Fruit fly (Drosophila melanogaster) whole organism, embryonic: ENCODE results near the gene CG42828.

ENCODE experiments used
- CG10431 ChIP-seq: fragments of 200-800 bp; sonication (Bioruptor generic); optimal IDR thresholded peaks from 3 replicates; lab custom pipeline; 2018; ENCODE audit warnings: missing biosample characterization, mild to moderate bottlenecking, missing genetic modification characterization
- CG13894 ChIP-seq: fragments of 200-800 bp; sonication (Bioruptor generic); optimal IDR thresholded peaks from 3 replicates; lab custom pipeline; 2018; ENCODE audit warnings: missing biosample characterization, mild to moderate bottlenecking, missing genetic modification characterization, moderate library complexity
- CG14441 ChIP-seq: fragments of 200-800 bp; sonication (Bioruptor generic); IDR thresholded peaks from 2 replicates; pipeline ENCODE4 v1.3.6; 2022; ENCODE audit warnings: missing biosample characterization, missing genetic modification characterization
- CG14710 ChIP-seq: fragments of 200-800 bp; sonication (Bioruptor generic); optimal IDR thresholded peaks from 3 replicates; lab custom pipeline; 2019; ENCODE audit warnings: missing biosample characterization, mild to moderate bottlenecking, missing genetic modification characterization, moderate library complexity
- CG15514 ChIP-seq: fragments of 200-800 bp; sonication (Bioruptor generic); optimal IDR thresholded peaks from 3 replicates; lab custom pipeline; 2017; ENCODE audit warnings: missing biosample characterization, missing genetic modification characterization, mild to moderate bottlenecking, moderate library complexity, missing genetic modification reagents
- CG16813 ChIP-seq: fragments of 200-800 bp; sonication (Bioruptor generic); IDR thresholded peaks from 3 replicates; pipeline ENCODE4 v1.3.6; 2022; ENCODE audit warnings: missing biosample characterization, missing genetic modification characterization; ENCODE audit not compliant: partially characterized antibody
- CG16863 ChIP-seq: fragments of 200-800 bp; sonication (Bioruptor generic); optimal IDR thresholded peaks from 3 replicates; lab custom pipeline; 2016; ENCODE audit warnings: missing biosample characterization, missing genetic modification characterization
- CG17186 ChIP-seq: fragments of 200-800 bp; sonication (Bioruptor generic); optimal IDR thresholded peaks from 3 replicates; lab custom pipeline; 2017; ENCODE audit warnings: missing biosample characterization, missing genetic modification reagents, missing genetic modification characterization
- CG1792 ChIP-seq: fragments of 200-800 bp; sonication (Bioruptor generic); optimal IDR thresholded peaks from 2 replicates; lab custom pipeline; 2016; ENCODE audit warnings: missing biosample characterization, missing genetic modification characterization
- CG18764 ChIP-seq: fragments of 200-800 bp; sonication (Bioruptor generic); optimal IDR thresholded peaks from 3 replicates; lab custom pipeline; 2016; ENCODE audit warnings: missing biosample characterization, missing genetic modification characterization
- CG2129 ChIP-seq: fragments of 200-800 bp; sonication (Bioruptor generic); IDR thresholded peaks from 2 replicates; pipeline ENCODE4 v1.3.6; 2022; ENCODE audit warnings: missing biosample characterization, missing genetic modification characterization; ENCODE audit not compliant: partially characterized antibody
- CG30020 ChIP-seq: fragments of 200-800 bp; optimal IDR thresholded peaks from 2 replicates; lab custom pipeline; 2019; ENCODE audit warnings: missing biosample characterization, mild to moderate bottlenecking, missing genetic modification characterization, moderate library complexity
- CG3163 ChIP-seq: fragments of 200-800 bp; sonication (Bioruptor generic); optimal IDR thresholded peaks from 3 replicates; lab custom pipeline; 2016; ENCODE audit warnings: missing biosample characterization, missing genetic modification characterization
- CG32767 ChIP-seq: fragments of 200-800 bp; sonication (Bioruptor generic); IDR thresholded peaks from 2 replicates; pipeline ENCODE4 v1.3.6; 2022; ENCODE audit warnings: missing biosample characterization, missing genetic modification characterization
- CG42726 ChIP-seq: fragments of 200-800 bp; sonication (Bioruptor generic); IDR thresholded peaks from 2 replicates; pipeline ENCODE4 v1.3.6; 2022; ENCODE audit warnings: missing biosample characterization, missing genetic modification characterization; ENCODE audit not compliant: partially characterized antibody
- CG5180 ChIP-seq: fragments of 200-800 bp; sonication (Bioruptor generic); optimal IDR thresholded peaks from 3 replicates; lab custom pipeline; 2017; ENCODE audit warnings: missing biosample characterization, missing genetic modification characterization, mild to moderate bottlenecking, moderate library complexity, missing genetic modification reagents
- CG6683 ChIP-seq: fragments of 200-800 bp; sonication (Bioruptor generic); optimal IDR thresholded peaks from 2 replicates; lab custom pipeline; 2017; ENCODE audit warnings: missing biosample characterization, mild to moderate bottlenecking, missing genetic modification characterization, missing genetic modification reagents
- CG6791 ChIP-seq: fragments of 200-800 bp; sonication (Bioruptor generic); IDR thresholded peaks from 3 replicates; pipeline ENCODE4 v1.3.6; 2022; ENCODE audit warnings: missing biosample characterization, missing genetic modification characterization; ENCODE audit not compliant: partially characterized antibody
- CG7357 ChIP-seq: fragments of 200-800 bp; sonication (Bioruptor generic); IDR thresholded peaks from 3 replicates; pipeline ENCODE4 v1.3.6; 2022; ENCODE audit warnings: missing biosample characterization, missing genetic modification characterization
- CG7372 ChIP-seq: fragments of 200-800 bp; sonication (Bioruptor generic); IDR thresholded peaks from 2 replicates; pipeline ENCODE4 v1.3.6; 2022; ENCODE audit warnings: missing biosample characterization, missing genetic modification characterization
- CG7987 ChIP-seq: fragments of 200-800 bp; sonication (Bioruptor generic); optimal IDR thresholded peaks from 2 replicates; lab custom pipeline; 2018; ENCODE audit warnings: missing biosample characterization, mild to moderate bottlenecking, missing genetic modification characterization, moderate library complexity
- CG8290 ChIP-seq, 3 experiments: fragments of 200-800 bp; sonication (Bioruptor generic); optimal IDR thresholded peaks; 2 replicates each; lab custom pipeline; 2016 to 2019; ENCODE audit warnings: missing biosample characterization in 3 of 3, missing genetic modification characterization in 3 of 3, mild to moderate bottlenecking in 2 of 3, moderate library complexity in 1 of 3
- CG9932 ChIP-seq: fragments of 200-800 bp; sonication (Bioruptor generic); IDR thresholded peaks from 2 replicates; pipeline ENCODE4 v1.3.6; 2022; ENCODE audit warnings: missing biosample characterization, missing genetic modification characterization
- Dp ChIP-seq: fragments of 200-800 bp; sonication (Bioruptor generic); optimal IDR thresholded peaks from 2 replicates; lab custom pipeline; 2018; ENCODE audit warnings: missing biosample characterization, mild to moderate bottlenecking, missing genetic modification characterization, moderate library complexity
- ERR ChIP-seq: fragments of 200-800 bp; sonication (Bioruptor generic); optimal IDR thresholded peaks from 2 replicates; lab custom pipeline; 2016; ENCODE audit warnings: missing biosample characterization, missing genetic modification characterization
- Fer1 ChIP-seq: fragments of 200-800 bp; sonication (Bioruptor generic); optimal IDR thresholded peaks from 2 replicates; lab custom pipeline; 2017; ENCODE audit warnings: missing biosample characterization, mild to moderate bottlenecking, missing genetic modification characterization
- GATAe ChIP-seq: fragments of 200-800 bp; sonication (Bioruptor generic); conservative IDR thresholded peaks from 2 replicates; pipeline ENCODE4 v1.3.6; 2022; ENCODE audit warnings: missing biosample characterization, missing genetic modification characterization
- HHEX ChIP-seq: fragments of 200-800 bp; sonication (Bioruptor generic); optimal IDR thresholded peaks from 3 replicates; lab custom pipeline; 2017; ENCODE audit warnings: missing biosample characterization, mild to moderate bottlenecking, missing genetic modification characterization, missing genetic modification reagents
- HLHmδ ChIP-seq: fragments of 200-800 bp; sonication (Bioruptor generic); optimal IDR thresholded peaks from 2 replicates; lab custom pipeline; 2018; ENCODE audit warnings: missing biosample characterization, mild to moderate bottlenecking, missing genetic modification characterization, moderate library complexity
- Meics ChIP-seq: fragments of 200-800 bp; sonication (Bioruptor generic); optimal IDR thresholded peaks from 2 replicates; lab custom pipeline; 2017; ENCODE audit warnings: missing biosample characterization, mild to moderate bottlenecking, missing genetic modification characterization
- Mes4 ChIP-seq: fragments of 200-800 bp; sonication (Bioruptor generic); optimal IDR thresholded peaks from 2 replicates; lab custom pipeline; 2016; ENCODE audit warnings: missing biosample characterization, missing genetic modification characterization
- Nf-YC ChIP-seq: fragments of 200-800 bp; optimal IDR thresholded peaks from 3 replicates; lab custom pipeline; 2019; ENCODE audit warnings: missing biosample characterization, mild to moderate bottlenecking, missing genetic modification characterization, moderate library complexity
- Scr ChIP-seq: fragments of 200-800 bp; sonication (Bioruptor generic); IDR thresholded peaks from 2 replicates; pipeline ENCODE4 v1.3.6; 2022; ENCODE audit warnings: missing biosample characterization, missing genetic modification characterization; ENCODE audit not compliant: partially characterized antibody
- Sin3A ChIP-seq: fragments of >200 bp; optimal IDR thresholded peaks from 2 replicates; lab custom pipeline; 2018
- TFAM ChIP-seq: fragments of 200-800 bp; sonication (Bioruptor generic); optimal IDR thresholded peaks from 2 replicates; lab custom pipeline; 2017; ENCODE audit warnings: missing biosample characterization, missing genetic modification characterization, inconsistent platforms
- Xbp1 ChIP-seq: fragments of 200-800 bp; sonication (Bioruptor generic); optimal IDR thresholded peaks from 3 replicates; lab custom pipeline; 2016; ENCODE audit warnings: missing biosample characterization, mild to moderate bottlenecking, missing genetic modification characterization
- cas ChIP-seq: fragments of 200-800 bp; sonication (Bioruptor generic); IDR thresholded peaks from 2 replicates; pipeline ENCODE4 v1.3.6; 2022; ENCODE audit warnings: missing biosample characterization, missing genetic modification characterization
- cato ChIP-seq: fragments of 200-800 bp; sonication (Bioruptor generic); optimal IDR thresholded peaks from 2 replicates; lab custom pipeline; 2016; ENCODE audit warnings: missing biosample characterization, missing genetic modification characterization, borderline replicate concordance
- gt ChIP-seq: fragments of 200-800 bp; sonication (Bioruptor generic); IDR thresholded peaks from 2 replicates; pipeline ENCODE4 v1.3.6; 2022; ENCODE audit warnings: missing biosample characterization, missing genetic modification characterization
- hbn ChIP-seq: fragments of 200-800 bp; sonication (Bioruptor generic); IDR thresholded peaks from 2 replicates; pipeline ENCODE4 v1.3.6; 2022; ENCODE audit warnings: missing biosample characterization, missing genetic modification characterization; ENCODE audit not compliant: partially characterized antibody
- mam ChIP-seq: fragments of 200-800 bp; sonication (Bioruptor generic); optimal IDR thresholded peaks from 3 replicates; lab custom pipeline; 2016; ENCODE audit warnings: missing biosample characterization, missing genetic modification characterization
- odd ChIP-seq: fragments of 200-800 bp; sonication (Bioruptor generic); optimal IDR thresholded peaks from 2 replicates; lab custom pipeline; 2017; ENCODE audit warnings: missing biosample characterization, mild to moderate bottlenecking, missing genetic modification characterization
- pros ChIP-seq: fragments of 200-800 bp; sonication (Bioruptor generic); optimal IDR thresholded peaks from 3 replicates; lab custom pipeline; 2019; ENCODE audit warnings: missing biosample characterization, mild to moderate bottlenecking, missing genetic modification characterization, moderate library complexity
- rib ChIP-seq: fragments of 200-800 bp; sonication (Bioruptor generic); IDR thresholded peaks from 2 replicates; pipeline ENCODE4 v1.3.6; 2022; ENCODE audit warnings: missing biosample characterization, missing genetic modification characterization
- scrt ChIP-seq: fragments of 200-800 bp; sonication (Bioruptor generic); optimal IDR thresholded peaks from 2 replicates; lab custom pipeline; 2018; ENCODE audit warnings: missing biosample characterization, mild to moderate bottlenecking, missing genetic modification characterization, moderate library complexity
- sna ChIP-seq: fragments of 200-800 bp; sonication (Bioruptor generic); IDR thresholded peaks from 2 replicates; pipeline ENCODE4 v1.3.6; 2022; ENCODE audit warnings: missing biosample characterization, missing genetic modification characterization; ENCODE audit not compliant: partially characterized antibody
- tin ChIP-seq: fragments of 200-800 bp; sonication (Bioruptor generic); optimal IDR thresholded peaks from 3 replicates; lab custom pipeline; 2016; ENCODE audit warnings: missing biosample characterization, missing genetic modification characterization
- trem ChIP-seq: fragments of 200-800 bp; optimal IDR thresholded peaks from 3 replicates; lab custom pipeline; 2019; ENCODE audit warnings: missing biosample characterization, mild to moderate bottlenecking, missing genetic modification characterization, moderate library complexity
- wdn ChIP-seq: fragments of 200-800 bp; sonication (Bioruptor generic); IDR thresholded peaks from 2 replicates; pipeline ENCODE4 v1.3.6; 2022; ENCODE audit warnings: missing biosample characterization, missing genetic modification characterization

Gene CG42828

DNA sequence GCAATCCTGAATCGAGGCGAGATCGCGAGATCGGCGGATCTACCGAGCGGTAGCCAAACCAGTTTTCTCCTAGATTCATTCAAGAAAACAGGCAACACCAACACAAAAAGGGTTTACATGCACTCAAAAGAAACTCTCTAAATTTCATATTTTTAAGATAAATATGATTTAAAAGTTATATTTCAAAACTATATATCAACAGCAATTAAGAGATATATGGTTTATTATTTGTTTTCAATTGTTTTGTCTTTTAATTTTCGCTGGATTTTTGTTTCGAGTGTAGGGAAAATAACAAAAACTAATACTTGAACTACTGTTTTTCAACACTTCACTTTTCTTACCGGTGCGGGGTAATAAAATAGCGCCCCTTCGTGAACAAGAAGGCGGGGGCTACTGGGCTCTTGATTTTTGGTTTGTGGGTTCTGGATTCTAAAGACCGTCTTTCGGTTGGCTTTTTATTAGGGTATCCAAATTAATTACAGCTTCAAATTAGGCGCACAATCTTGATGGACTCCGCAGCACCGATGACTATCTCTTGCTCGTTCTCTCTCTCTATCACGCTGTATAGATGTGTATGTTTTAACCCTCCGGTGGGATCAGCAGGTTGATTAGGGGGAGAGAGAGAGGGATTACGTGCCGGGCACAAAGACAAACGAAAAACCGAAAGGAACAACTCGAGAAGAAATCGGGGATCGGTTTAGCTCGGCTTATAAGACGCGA is 28.3 kb upstream of the CG42828 start (continued):
- TF ChIP-seq CG6791 (GFP tag; lab: Robert Waterston, UW) = no peak
- no peak for TF ChIP-seq CG18764 (GFP tag; lab: Kevin White, UChicago)
- TF ChIP-seq Xbp1 (GFP tag; lab: Kevin White, UChicago) = peak; percentile 7
- TF ChIP-seq CG7372 = no peak
- no peak for TF ChIP-seq Scr
- no peak for TF ChIP-seq sna (GFP tag; lab: Robert Waterston, UW)
- TF ChIP-seq Dp = no peak
- TF ChIP-seq CG6683 (GFP tag; lab: Kevin White, UChicago) = no peak
- TF ChIP-seq CG14441 (GFP tag; lab: Robert Waterston, UW) = no peak
- TF ChIP-seq mam (GFP tag; lab: Kevin White, UChicago) = no peak
- peak; percentile 28 for TF ChIP-seq tin
- TF ChIP-seq GATAe = no peak
- no peak for TF ChIP-seq CG7987 (GFP tag; lab: Kevin White, UChicago)
- TF ChIP-seq ERR (GFP tag; lab: Kevin White, UChicago) = no peak
- no peak for TF ChIP-seq TFAM
- TF ChIP-seq CG42726 (GFP tag; lab: Robert Waterston, UW) = no peak
- no peak for TF ChIP-seq HLHmδ
- no peak for TF ChIP-seq CG9932
- TF ChIP-seq CG10431 (GFP tag; lab: Kevin White, UChicago) = no peak
- TF ChIP-seq pros (GFP tag; lab: Kevin White, UChicago) = no peak
- TF ChIP-seq CG5180 (GFP tag; lab: Kevin White, UChicago) = no peak
- TF ChIP-seq Sin3A (lab: Kevin White, UChicago) = no peak
- TF ChIP-seq wdn (GFP tag; lab: Robert Waterston, UW) = no peak
- no peak for TF ChIP-seq CG7357 (GFP tag; lab: Robert Waterston, UW)
- TF ChIP-seq Nf-YC (tag; lab: Kevin White, UChicago) = no peak
- TF ChIP-seq CG8290 (GFP tag; optimal IDR thresholded peaks at IDR 0.05; lab: Kevin White, UChicago) = peak; percentile 0
- TF ChIP-seq CG8290 (tag; optimal IDR thresholded peaks at IDR 0.05; lab: Kevin White, UChicago) = no peak
- TF ChIP-seq CG16863 (GFP tag; lab: Kevin White, UChicago) = no peak
- no peak for TF ChIP-seq CG17186 (GFP tag; lab: Kevin White, UChicago)
- no peak for TF ChIP-seq HHEX (GFP tag; lab: Kevin White, UChicago)
- no peak for TF ChIP-seq cato
- TF ChIP-seq Fer1 (GFP tag; lab: Kevin White, UChicago) = no peak
- TF ChIP-seq CG13894 (tag; lab: Kevin White, UChicago) = no peak
- TF ChIP-seq CG2129 (GFP tag; lab: Robert Waterston, UW) = no peak
- TF ChIP-seq CG30020 (tag; lab: Kevin White, UChicago) = no peak
- peak; percentile 47 for TF ChIP-seq trem
- no peak for TF ChIP-seq gt (GFP tag; lab: Robert Waterston, UW)
- TF ChIP-seq CG1792 (GFP tag; lab: Kevin White, UChicago) = no peak
- no peak for TF ChIP-seq CG3163 (GFP tag; lab: Kevin White, UChicago)
- TF ChIP-seq odd = peak; percentile 16
- TF ChIP-seq CG14710 (tag; lab: Kevin White, UChicago) = peak; percentile 76
- no peak for TF ChIP-seq scrt
- TF ChIP-seq CG16813 (GFP tag; lab: Robert Waterston, UW) = no peak
- no peak for TF ChIP-seq rib (GFP tag; lab: Robert Waterston, UW)
- no peak for TF ChIP-seq CG15514 (GFP tag; lab: Kevin White, UChicago)
- no peak for TF ChIP-seq Meics (GFP tag; lab: Kevin White, UChicago)
- no peak for TF ChIP-seq hbn
- no peak for TF ChIP-seq cas (GFP tag; lab: Robert Waterston, UW)
- TF ChIP-seq CG32767 (GFP tag; lab: Robert Waterston, UW) = 0 out of 2 replicates have a peak, but pooled peaks have one; percentile 15
- TF ChIP-seq Mes4 (GFP tag; lab: Kevin White, UChicago) = no peak
